Worm (Caenorhabditis elegans): ENCODE measurements around the gene T13H5.8.

- TF ChIP-seq ztf-3 (GFP tag; optimal IDR thresholded peaks at IDR 0.05) (no peak), mel-28 (tag; optimal IDR thresholded peaks at IDR 0.05; ENCODE audit: borderline replicate concordance) (no peak), Y95B8A.8 (GFP tag; IDR thresholded peaks at IDR 0.05) (no peak), ets-4 (GFP tag; optimal IDR thresholded peaks at IDR 0.05) (no peak), nfya-2 (GFP tag; IDR thresholded peaks at IDR 0.05) (no peak), efl-1 (GFP tag; optimal IDR thresholded peaks at IDR 0.05) (no peak)
Observed at ce11 chrII:8484546-8484945, 33.8 kb upstream of the T13H5.8 start.

Data from whole organism, young adult.